Worm (Caenorhabditis elegans) whole organism, L3 larva: ENCODE measurements around the gene fbxb-48.

Experiments used
- ZK546.5 ChIP-seq: sonication (generic microtip); optimal IDR thresholded peaks from 2 replicates; lab custom pipeline; 2017; ENCODE audit warnings: missing biosample characterization, missing genetic modification characterization
- aly-2 ChIP-seq: fragments of 150-350 bp; optimal IDR thresholded peaks from 2 replicates; lab custom pipeline; 2014; ENCODE audit warnings: missing biosample characterization, missing genetic modification characterization
- ama-1 ChIP-seq: fragments of 150-350 bp; optimal IDR thresholded peaks from 2 replicates; lab custom pipeline; 2018
- ceh-16 ChIP-seq: sonication (generic microtip); optimal IDR thresholded peaks from 2 replicates; lab custom pipeline; 2017; ENCODE audit warnings: missing biosample characterization, missing genetic modification characterization
- ceh-28 ChIP-seq: fragments of 150-350 bp; optimal IDR thresholded peaks from 2 replicates; lab custom pipeline; 2014; ENCODE audit warnings: missing biosample characterization, missing genetic modification reagents, missing genetic modification characterization
- daf-12 ChIP-seq: fragments of 150-350 bp; optimal IDR thresholded peaks from 2 replicates; lab custom pipeline; 2014; ENCODE audit warnings: missing biosample characterization, missing genetic modification reagents, missing genetic modification characterization
- egl-5 ChIP-seq: fragments of 150-350 bp; optimal IDR thresholded peaks from 2 replicates; lab custom pipeline; 2017; ENCODE audit warnings: missing biosample characterization, missing genetic modification reagents, missing genetic modification characterization, inconsistent platforms
- elt-1 ChIP-seq: fragments of 150-350 bp; optimal IDR thresholded peaks from 2 replicates; lab custom pipeline; 2014; ENCODE audit warnings: missing biosample characterization, missing genetic modification characterization
- elt-2 ChIP-seq: sonication (generic microtip); optimal IDR thresholded peaks from 2 replicates; lab custom pipeline; 2016; ENCODE audit warnings: missing genetic modification reagents, mild to moderate bottlenecking, missing genetic modification characterization, missing compliant biosample characterization
- elt-3 ChIP-seq, 3 experiments: fragments of 150-350 bp in 1 of 3; sonication (generic microtip) in 2 of 3; optimal IDR thresholded peaks; 2 replicates in 2 of 3; 4 replicates in 1 of 3; lab custom pipeline; 2014 to 2017; ENCODE audit warnings: missing biosample characterization in 3 of 3, missing genetic modification characterization in 3 of 3
- eor-1 ChIP-seq, 2 experiments: fragments of 150-350 bp; optimal IDR thresholded peaks; 2 replicates each; lab custom pipeline; 2014 to 2018; ENCODE audit warnings: missing biosample characterization in 2 of 2, missing genetic modification characterization in 2 of 2
- fkh-10 ChIP-seq: sonication (generic microtip); optimal IDR thresholded peaks from 2 replicates; lab custom pipeline; 2017; ENCODE audit warnings: missing biosample characterization, missing genetic modification reagents, missing genetic modification characterization
- fkh-2 ChIP-seq: fragments of 150-350 bp; optimal IDR thresholded peaks from 2 replicates; lab custom pipeline; 2014; ENCODE audit warnings: missing biosample characterization, missing genetic modification reagents, missing genetic modification characterization
- jun-1 ChIP-seq: fragments of 150-350 bp; optimal IDR thresholded peaks from 2 replicates; lab custom pipeline; 2014; ENCODE audit warnings: missing biosample characterization, missing genetic modification reagents, missing genetic modification characterization
- lin-15B ChIP-seq: fragments of 150-350 bp; optimal IDR thresholded peaks from 2 replicates; lab custom pipeline; 2014; ENCODE audit warnings: missing biosample characterization, missing genetic modification characterization
- lin-39 ChIP-seq: fragments of 150-350 bp; optimal IDR thresholded peaks from 2 replicates; lab custom pipeline; 2018; ENCODE audit warnings: missing biosample characterization, missing genetic modification reagents, missing genetic modification characterization
- lsy-12 ChIP-seq: sonication (generic microtip); optimal IDR thresholded peaks from 2 replicates; lab custom pipeline; 2016; ENCODE audit warnings: mild to moderate bottlenecking, missing genetic modification characterization, missing compliant biosample characterization
- mdl-1 ChIP-seq: fragments of 150-350 bp; optimal IDR thresholded peaks from 2 replicates; lab custom pipeline; 2014; ENCODE audit warnings: missing biosample characterization, missing genetic modification characterization
- mml-1 ChIP-seq: fragments of 150-350 bp; sonication (generic microtip); optimal IDR thresholded peaks from 3 replicates; lab custom pipeline; 2014; ENCODE audit warnings: missing biosample characterization, missing genetic modification characterization
- nhr-11 ChIP-seq: fragments of 150-350 bp; optimal IDR thresholded peaks from 2 replicates; lab custom pipeline; 2014; ENCODE audit warnings: missing biosample characterization, missing genetic modification characterization
- nhr-12 ChIP-seq: fragments of 150-350 bp; optimal IDR thresholded peaks from 2 replicates; lab custom pipeline; 2014; ENCODE audit warnings: missing biosample characterization, missing genetic modification characterization
- nhr-23 ChIP-seq: fragments of 150-350 bp; optimal IDR thresholded peaks from 2 replicates; lab custom pipeline; 2014; ENCODE audit warnings: missing biosample characterization, missing genetic modification reagents, missing genetic modification characterization
- nhr-237 ChIP-seq: fragments of 150-350 bp; optimal IDR thresholded peaks from 2 replicates; lab custom pipeline; 2014; ENCODE audit warnings: missing biosample characterization, missing genetic modification characterization
- nhr-25 ChIP-seq: sonication (generic microtip); optimal IDR thresholded peaks from 2 replicates; lab custom pipeline; 2017; ENCODE audit warnings: missing biosample characterization, missing genetic modification characterization
- nhr-28 ChIP-seq: fragments of 150-350 bp; optimal IDR thresholded peaks from 2 replicates; lab custom pipeline; 2014; ENCODE audit warnings: missing biosample characterization, missing genetic modification characterization
- nhr-67 ChIP-seq: fragments of 150-350 bp; optimal IDR thresholded peaks from 2 replicates; lab custom pipeline; 2014; ENCODE audit warnings: missing biosample characterization, missing genetic modification characterization
- nhr-76 ChIP-seq: fragments of 150-350 bp; sonication (generic microtip); optimal IDR thresholded peaks from 5 replicates; lab custom pipeline; 2014; ENCODE audit warnings: missing biosample characterization, missing genetic modification characterization
- nhr-77 ChIP-seq: fragments of 150-350 bp; optimal IDR thresholded peaks from 2 replicates; lab custom pipeline; 2014; ENCODE audit warnings: missing biosample characterization, missing genetic modification characterization
- pha-4 ChIP-seq: fragments of 150-350 bp; optimal IDR thresholded peaks from 2 replicates; lab custom pipeline; 2014; ENCODE audit warnings: missing biosample characterization, missing genetic modification reagents, missing genetic modification characterization
- pqm-1 ChIP-seq: fragments of 150-350 bp; optimal IDR thresholded peaks from 2 replicates; lab custom pipeline; 2017; ENCODE audit warnings: missing biosample characterization, missing genetic modification characterization, inconsistent platforms
- sea-2 ChIP-seq: fragments of 150-350 bp; sonication (generic microtip); optimal IDR thresholded peaks from 4 replicates; lab custom pipeline; 2014; ENCODE audit warnings: missing biosample characterization, missing genetic modification reagents, missing genetic modification characterization
- skn-1 ChIP-seq: fragments of 150-350 bp; optimal IDR thresholded peaks from 2 replicates; lab custom pipeline; 2014; ENCODE audit warnings: missing biosample characterization, missing genetic modification characterization
- snpc-4 ChIP-seq: fragments of 150-350 bp; optimal IDR thresholded peaks from 2 replicates; lab custom pipeline; 2014; ENCODE audit warnings: missing biosample characterization, missing genetic modification characterization
- unc-39 ChIP-seq: sonication (generic microtip); optimal IDR thresholded peaks from 4 replicates; lab custom pipeline; 2017; ENCODE audit warnings: missing biosample characterization, missing genetic modification characterization
- unc-62 ChIP-seq: fragments of 150-350 bp; sonication (generic microtip); optimal IDR thresholded peaks from 4 replicates; lab custom pipeline; 2014; ENCODE audit warnings: missing biosample characterization, missing genetic modification reagents, missing genetic modification characterization
- zag-1 ChIP-seq: fragments of 150-350 bp; optimal IDR thresholded peaks from 2 replicates; lab custom pipeline; 2014; ENCODE audit warnings: missing biosample characterization, missing genetic modification characterization
- ztf-11 ChIP-seq: fragments of 150-350 bp; optimal IDR thresholded peaks from 2 replicates; lab custom pipeline; 2014; ENCODE audit warnings: missing biosample characterization, missing genetic modification characterization
- ztf-4 ChIP-seq: fragments of 150-350 bp; optimal IDR thresholded peaks from 2 replicates; lab custom pipeline; 2014; ENCODE audit warnings: missing biosample characterization, missing genetic modification characterization

Gene fbxb-48

DNA sequence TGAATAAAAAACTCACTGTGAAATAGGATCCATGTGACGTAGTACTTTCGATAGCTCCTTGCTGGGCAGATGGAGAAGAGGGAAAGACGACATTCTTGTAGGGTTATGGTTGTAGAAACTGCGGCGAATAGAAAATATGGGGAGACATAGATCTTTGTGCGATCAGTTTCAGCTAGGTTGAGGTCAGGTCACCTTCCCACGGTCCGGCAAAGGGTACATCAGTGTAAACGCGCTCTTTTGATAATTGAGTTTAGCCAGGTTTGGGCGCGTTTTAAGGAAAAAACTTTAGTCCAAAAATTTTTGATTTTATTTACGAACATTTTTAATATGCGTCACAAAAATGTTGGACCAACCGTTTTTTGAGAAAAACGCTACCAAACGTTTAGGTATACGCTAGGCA lies 37.0 kb upstream of the fbxb-48 start, which contains the start of gene F36H5.17:
Gene F36H5.17, minus strand, starts transcription at position 101 of the 400 bp plus-strand sequence.
- TF ChIP-seq pha-4 (tag; lab: Kevin White, UChicago) = no peak
- no peak for TF ChIP-seq lin-39 (tag; lab: Kevin White, UChicago)
- TF ChIP-seq daf-12 (tag; lab: Kevin White, UChicago) = no peak
- TF ChIP-seq unc-62 (GFP tag; lab: Kevin White, UChicago) = no peak
- no peak for TF ChIP-seq elt-1 (tag; lab: Kevin White, UChicago)
- TF ChIP-seq nhr-25 (tag; lab: Kevin White, UChicago) = no peak
- no peak for TF ChIP-seq mdl-1
- no peak for TF ChIP-seq ztf-11 (tag; lab: Kevin White, UChicago)
- no peak for TF ChIP-seq lin-15B (tag; lab: Kevin White, UChicago)
- no peak for TF ChIP-seq sea-2 (GFP tag; lab: Kevin White, UChicago)
- no peak for TF ChIP-seq aly-2 (tag; lab: Kevin White, UChicago)
- TF ChIP-seq, all 47 proteins: peak for 0

DNA sequence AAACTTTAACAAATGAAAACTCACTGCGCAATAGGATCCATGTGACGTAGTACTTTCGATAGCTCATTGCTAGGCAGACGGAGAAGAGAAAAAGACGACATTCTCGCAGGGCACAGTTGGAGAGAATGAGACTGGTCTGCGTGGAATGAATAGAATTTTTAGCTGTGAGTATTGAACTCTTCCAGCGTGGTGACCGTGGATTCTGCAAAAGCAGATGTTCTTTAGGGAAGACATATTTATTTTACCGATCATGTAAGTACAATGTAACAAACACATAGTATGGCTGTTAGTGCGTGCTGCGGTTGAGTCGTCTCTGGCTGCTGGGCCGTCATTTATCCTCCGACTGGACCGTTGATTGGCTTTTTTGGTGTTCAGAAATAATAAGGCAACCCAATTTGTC lies 33.9 kb upstream of the fbxb-48 start, which contains the start of gene F36H5.9:
Gene F36H5.9, minus strand, starts transcription at position 101 of the 400 bp plus-strand sequence.
- TF ChIP-seq nhr-28 (no peak), ZK546.5 (tag; lab: Kevin White, UChicago) (no peak), ceh-28 (no peak), nhr-23 (tag; lab: Kevin White, UChicago) (no peak), jun-1 (tag; lab: Kevin White, UChicago) (no peak), nhr-237 (no peak), lin-15B (tag; lab: Kevin White, UChicago) (no peak), ztf-11 (tag; lab: Kevin White, UChicago) (no peak), nhr-11 (tag; lab: Kevin White, UChicago) (no peak), nhr-76 (tag; lab: Kevin White, UChicago) (no peak), skn-1 (tag; lab: Kevin White, UChicago) (no peak), nhr-12 (tag; lab: Kevin White, UChicago) (no peak), pqm-1 (tag; lab: Kevin White, UChicago) (no peak), unc-39 (tag; lab: Kevin White, UChicago) (no peak), elt-3 (tag; optimal IDR thresholded peaks at IDR 0.05; lab: Kevin White, UChicago) (no peak), elt-2 (tag; lab: Kevin White, UChicago) (no peak), lin-39 (tag; lab: Kevin White, UChicago) (no peak), ztf-4 (tag; lab: Kevin White, UChicago) (no peak), snpc-4 (tag; lab: Kevin White, UChicago) (no peak)
- TF ChIP-seq, all 47 proteins: peak for 0

DNA sequence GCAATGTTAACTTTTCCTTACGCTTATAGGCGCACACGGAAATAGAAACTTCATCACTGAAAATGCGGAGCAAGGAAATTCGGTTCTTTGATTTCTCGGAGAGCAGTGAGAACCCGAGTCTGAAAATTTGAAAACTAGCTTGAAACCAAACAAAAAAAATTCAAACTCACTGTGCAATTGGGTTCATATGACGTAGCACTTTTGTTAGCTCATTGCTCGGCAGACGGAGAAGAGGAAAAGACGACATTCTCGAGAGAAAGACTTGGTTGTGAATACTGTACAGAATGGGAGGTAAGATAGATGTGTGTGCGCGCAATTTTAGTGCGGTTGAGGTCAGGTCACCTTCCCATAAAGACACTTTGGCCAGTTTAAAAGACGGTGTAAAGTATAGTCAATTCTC lies 31.4 kb upstream of the fbxb-48 start, which contains the start of the genes F36H5.13 and F36H5.8:
Gene F36H5.13, minus strand, starts transcription at position 101 of the 400 bp plus-strand sequence.
Gene F36H5.8, minus strand, starts transcription at position 274 of the 400 bp plus-strand sequence.
- TF ChIP-seq nhr-28 = no peak
- no peak for TF ChIP-seq pha-4 (tag; lab: Kevin White, UChicago)
- TF ChIP-seq nhr-77 (tag; lab: Kevin White, UChicago) = no peak
- TF ChIP-seq egl-5 (tag; lab: Kevin White, UChicago) = no peak
- no peak for TF ChIP-seq lsy-12 (tag; lab: Kevin White, UChicago)
- no peak for TF ChIP-seq eor-1 (tag; optimal IDR thresholded peaks at IDR 0.05; lab: Kevin White, UChicago)
- TF ChIP-seq unc-39 (tag; lab: Kevin White, UChicago) = no peak
- TF ChIP-seq ama-1 (lab: Kevin White, UChicago) = no peak
- TF ChIP-seq elt-3 (tag; optimal IDR thresholded peaks at IDR 0.05; lab: Kevin White, UChicago) = no peak
- no peak for TF ChIP-seq fkh-2 (tag; lab: Kevin White, UChicago)
- no peak for TF ChIP-seq nhr-11 (tag; lab: Kevin White, UChicago)
- no peak for TF ChIP-seq ceh-28
- no peak for TF ChIP-seq unc-62 (GFP tag; lab: Kevin White, UChicago)
- no peak for TF ChIP-seq lin-15B (tag; lab: Kevin White, UChicago)
- TF ChIP-seq ztf-4 (tag; lab: Kevin White, UChicago) = no peak
- TF ChIP-seq mml-1 (tag; lab: Kevin White, UChicago) = no peak
- no peak for TF ChIP-seq aly-2 (tag; lab: Kevin White, UChicago)
- TF ChIP-seq, all 47 proteins: peak for 0

DNA sequence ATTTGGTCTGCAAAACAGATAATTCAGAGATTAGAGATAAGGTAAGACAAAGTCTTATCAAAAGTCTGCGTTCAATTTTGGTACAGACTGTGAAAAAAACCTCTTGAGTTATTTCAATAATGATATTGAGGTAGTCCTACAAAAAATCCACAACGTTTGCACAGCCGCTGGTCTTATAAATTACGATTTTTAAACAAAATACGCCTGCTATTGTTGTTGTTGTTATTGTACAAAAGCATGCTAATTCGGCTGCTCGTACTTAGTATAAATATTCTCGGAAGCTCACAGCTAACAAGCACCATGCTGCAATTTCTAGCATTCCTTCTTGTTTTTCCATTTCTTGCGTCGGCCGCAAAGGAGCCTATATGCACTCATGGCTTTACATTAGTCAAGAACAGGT lies 25.1 kb upstream of the fbxb-48 start, which contains the start of gene clec-19:
Gene clec-19, plus strand, starts transcription at position 301 of the 400 bp plus-strand sequence.
- TF ChIP-seq lsy-12 (tag; lab: Kevin White, UChicago) (no peak), lin-39 (tag; lab: Kevin White, UChicago) (no peak), mml-1 (tag; lab: Kevin White, UChicago) (no peak), nhr-76 (tag; lab: Kevin White, UChicago) (no peak), daf-12 (tag; lab: Kevin White, UChicago) (no peak), lin-15B (tag; lab: Kevin White, UChicago) (no peak), ceh-16 (tag; lab: Kevin White, UChicago) (no peak), skn-1 (tag; lab: Kevin White, UChicago) (no peak), nhr-28 (no peak), zag-1 (tag; lab: Kevin White, UChicago) (no peak), nhr-11 (tag; lab: Kevin White, UChicago) (no peak), nhr-25 (tag; lab: Kevin White, UChicago) (no peak), nhr-67 (tag; lab: Kevin White, UChicago) (no peak), elt-2 (tag; lab: Kevin White, UChicago) (no peak), fkh-10 (GFP tag; lab: Kevin White, UChicago) (no peak)
